Fruit fly (Drosophila melanogaster): ENCODE results near the gene CG33493.

DNA sequence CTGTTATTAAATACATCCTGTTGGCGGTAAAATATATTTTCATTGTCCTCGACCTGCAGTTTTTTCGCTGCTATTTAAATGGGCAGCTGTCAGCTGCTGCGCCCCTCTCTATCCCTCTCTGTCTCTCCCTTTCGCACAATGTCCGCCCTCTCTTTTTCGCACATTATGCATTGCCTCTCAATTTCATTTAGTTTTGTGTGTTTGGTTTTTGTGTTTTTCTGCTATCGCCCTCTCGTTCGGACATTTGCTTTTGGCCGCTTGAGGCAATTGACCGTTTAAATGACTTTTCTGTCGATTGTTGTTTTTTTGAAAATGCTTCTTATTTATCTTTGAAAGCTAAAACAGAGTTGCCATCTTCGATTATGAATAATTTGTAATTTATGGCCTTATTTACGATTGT is 18.0 kb downstream of the CG33493 start:
- TF ChIP-seq Pif1A (GFP tag; optimal IDR thresholded peaks at IDR 0.05) (no peak), rn (GFP tag; IDR thresholded peaks at IDR 0.05) (no peak), Pif1B (GFP tag; optimal IDR thresholded peaks at IDR 0.05) (no peak), CG15710 (tag; optimal IDR thresholded peaks at IDR 0.05) (no peak), CG32121 (GFP tag; IDR thresholded peaks at IDR 0.05) (no peak), CG14655 (GFP tag; optimal IDR thresholded peaks at IDR 0.05) (no peak), CG12605 (GFP tag; IDR thresholded peaks at IDR 0.05) (no peak), CG10348 (GFP tag; IDR thresholded peaks at IDR 0.05) (no peak), CG9948 (tag; optimal IDR thresholded peaks at IDR 0.05) (no peak), D1 (tag; optimal IDR thresholded peaks at IDR 0.05) (no peak), fd96Ca (GFP tag; IDR thresholded peaks at IDR 0.05) (0 out of 3 replicates have a peak, but pooled peaks have one; percentile 15), EcR (GFP tag; optimal IDR thresholded peaks at IDR 0.05) (no peak), CG13204 (GFP tag; optimal IDR thresholded peaks at IDR 0.05) (no peak), CG8301 (tag; optimal IDR thresholded peaks at IDR 0.05) (no peak)
